Worm (Caenorhabditis elegans) whole organism, L4 larva: Measurements from ENCODE around the gene clc-1.

ENCODE experiments used
- ces-1 ChIP-seq: fragments of 150-350 bp; sonication (generic microtip); optimal IDR thresholded peaks from 4 replicates; lab custom pipeline; 2014; ENCODE audit warnings: missing biosample characterization, missing genetic modification reagents, missing genetic modification characterization
- fkh-10 ChIP-seq: fragments of 150-350 bp; optimal IDR thresholded peaks from 2 replicates; lab custom pipeline; 2014; ENCODE audit warnings: missing biosample characterization, missing genetic modification reagents, missing genetic modification characterization
- nhr-237 ChIP-seq: sonication (generic microtip); optimal IDR thresholded peaks from 2 replicates; lab custom pipeline; 2017; ENCODE audit warnings: missing biosample characterization, missing genetic modification characterization
- zag-1 ChIP-seq: fragments of 150-350 bp; optimal IDR thresholded peaks from 2 replicates; lab custom pipeline; 2014; ENCODE audit warnings: missing biosample characterization, missing genetic modification characterization

DNA sequence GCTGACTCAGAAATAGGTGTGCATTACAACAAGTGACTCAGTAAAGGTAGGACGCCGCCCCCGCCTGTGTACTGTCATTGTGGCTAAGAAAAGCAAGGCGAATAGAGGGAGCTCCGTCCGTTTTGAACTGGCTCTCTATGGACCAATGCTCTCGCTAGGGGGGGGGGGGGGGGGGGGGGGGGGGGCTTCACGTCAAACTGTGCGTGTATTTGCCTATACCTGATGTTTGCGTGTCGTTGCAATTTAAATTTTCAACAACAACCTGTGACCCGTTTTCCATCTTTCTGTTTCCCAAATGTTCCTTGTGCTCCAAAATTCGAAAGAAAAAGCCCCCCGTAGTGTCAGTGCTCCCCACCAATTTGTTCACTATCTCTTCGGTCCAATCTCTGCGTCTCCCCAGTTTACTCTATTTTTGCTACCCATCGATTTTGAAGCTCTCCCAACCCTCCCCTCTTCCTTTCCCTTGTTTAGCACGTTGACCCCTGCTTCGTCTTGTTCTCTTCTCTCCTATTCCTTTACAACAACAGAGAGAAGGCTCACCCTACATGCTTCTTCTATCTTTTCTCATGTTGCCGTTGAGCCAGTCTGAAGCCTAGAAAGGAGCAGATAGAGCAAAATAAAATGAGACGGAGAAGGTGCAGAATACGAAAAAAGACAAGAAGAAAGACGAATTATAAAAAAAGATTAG lies 12.7 kb upstream of the clc-1 start:
- TF ChIP-seq fkh-10 (GFP tag; lab: Kevin White, UChicago): peak; percentile 35
- TF ChIP-seq ces-1 (GFP tag; lab: Kevin White, UChicago): no peak
- no peak for TF ChIP-seq zag-1 (tag; lab: Kevin White, UChicago)
- no peak for TF ChIP-seq nhr-237
